Fruit fly (Drosophila melanogaster) whole organism, embryonic: ENCODE data around the gene lectin-37Da.
A peak's percentile ranks its signal among the peaks of the same experiment; 100 is the strongest.

Experiments
- Awh ChIP-seq: fragments of 200-800 bp; sonication (Bioruptor generic); IDR thresholded peaks from 2 replicates; pipeline ENCODE4, ENCODE4 v1.3.6; 2022; ENCODE audit warnings: missing biosample characterization, missing genetic modification characterization
- BEAF-32 ChIP-seq: fragments of 200-800 bp; sonication (Bioruptor generic); optimal IDR thresholded peaks from 3 replicates; lab custom pipeline; 2017; ENCODE audit warnings: missing biosample characterization, missing genetic modification characterization, mild to moderate bottlenecking, moderate library complexity, missing genetic modification reagents
- Bteb2 ChIP-seq: fragments of 200-800 bp; sonication (Bioruptor generic); optimal IDR thresholded peaks from 2 replicates; lab custom pipeline; 2016; ENCODE audit warnings: missing biosample characterization, missing genetic modification characterization
- CG10147 ChIP-seq: fragments of 200-800 bp; sonication (Bioruptor generic); optimal IDR thresholded peaks from 2 replicates; lab custom pipeline; 2019; ENCODE audit warnings: missing biosample characterization, mild to moderate bottlenecking, missing genetic modification characterization, moderate library complexity
- CG10209 ChIP-seq: fragments of 200-800 bp; sonication (Bioruptor generic); optimal IDR thresholded peaks from 3 replicates; lab custom pipeline; 2017; ENCODE audit warnings: missing biosample characterization, mild to moderate bottlenecking, missing genetic modification characterization, missing genetic modification reagents
- CG10366 ChIP-seq: fragments of 200-800 bp; sonication (Bioruptor generic); IDR thresholded peaks from 2 replicates; pipeline ENCODE4 v1.3.6; 2022; ENCODE audit warnings: missing biosample characterization, missing genetic modification characterization
- CG10462 ChIP-seq: fragments of 200-800 bp; sonication (Bioruptor generic); optimal IDR thresholded peaks from 2 replicates; lab custom pipeline; 2016; ENCODE audit warnings: missing biosample characterization, missing genetic modification characterization
- CG11560 ChIP-seq: fragments of 200-800 bp; sonication (Bioruptor generic); IDR thresholded peaks from 3 replicates; pipeline ENCODE4 v1.3.6; 2022; ENCODE audit warnings: missing biosample characterization, missing genetic modification characterization
- CG1529 ChIP-seq: fragments of 200-800 bp; sonication (Bioruptor generic); optimal IDR thresholded peaks from 3 replicates; lab custom pipeline; 2018; ENCODE audit warnings: missing biosample characterization, missing genetic modification characterization
- CG15479 ChIP-seq: fragments of 200-800 bp; sonication (Bioruptor generic); optimal IDR thresholded peaks from 3 replicates; lab custom pipeline; 2019; ENCODE audit warnings: missing biosample characterization, mild to moderate bottlenecking, missing genetic modification characterization, moderate library complexity
- CG17186 ChIP-seq: fragments of 200-800 bp; sonication (Bioruptor generic); optimal IDR thresholded peaks from 3 replicates; lab custom pipeline; 2017; ENCODE audit warnings: missing biosample characterization, missing genetic modification reagents, missing genetic modification characterization
- CG17385 ChIP-seq: fragments of 200-800 bp; sonication (Bioruptor generic); optimal IDR thresholded peaks from 3 replicates; lab custom pipeline; 2018; ENCODE audit warnings: missing biosample characterization, mild to moderate bottlenecking, missing genetic modification characterization
- CG18011 ChIP-seq: fragments of 200-800 bp; sonication (Bioruptor generic); optimal IDR thresholded peaks from 2 replicates; lab custom pipeline; 2017; ENCODE audit warnings: missing biosample characterization, missing genetic modification characterization, mild to moderate bottlenecking, moderate library complexity, missing genotype
- CG30403 ChIP-seq: fragments of 200-800 bp; sonication (Bioruptor generic); optimal IDR thresholded peaks from 3 replicates; lab custom pipeline; 2016; ENCODE audit warnings: missing biosample characterization, missing genetic modification characterization
- CG31365 ChIP-seq: fragments of 200-800 bp; sonication (Bioruptor generic); optimal IDR thresholded peaks from 2 replicates; lab custom pipeline; 2018; ENCODE audit warnings: missing biosample characterization, mild to moderate bottlenecking, missing genetic modification characterization
- CG34376 ChIP-seq: fragments of 200-800 bp; sonication (Bioruptor generic); optimal IDR thresholded peaks from 2 replicates; lab custom pipeline; 2018; ENCODE audit warnings: missing biosample characterization, mild to moderate bottlenecking, missing genetic modification characterization
- CG3847 ChIP-seq: fragments of 200-800 bp; sonication (Bioruptor generic); IDR thresholded peaks from 2 replicates; pipeline ENCODE4 v1.3.6; 2022; ENCODE audit warnings: missing biosample characterization, missing genetic modification characterization
- CG4820 ChIP-seq: fragments of 200-800 bp; sonication (Bioruptor generic); optimal IDR thresholded peaks from 3 replicates; lab custom pipeline; 2016; ENCODE audit warnings: missing biosample characterization, missing genetic modification characterization
- CG6854 ChIP-seq: fragments of 200-800 bp; sonication (Bioruptor generic); optimal IDR thresholded peaks from 3 replicates; lab custom pipeline; 2017; ENCODE audit warnings: missing biosample characterization, mild to moderate bottlenecking, missing genetic modification characterization
- CG7963 ChIP-seq: fragments of 200-800 bp; sonication (Bioruptor generic); IDR thresholded peaks from 3 replicates; pipeline ENCODE4 v1.3.6; 2022; ENCODE audit warnings: missing biosample characterization, missing genetic modification characterization; ENCODE audit not compliant: partially characterized antibody
- Camta ChIP-seq: fragments of 200-800 bp; sonication (Bioruptor generic); optimal IDR thresholded peaks from 2 replicates; lab custom pipeline; 2016; ENCODE audit warnings: missing biosample characterization, missing genetic modification characterization
- D ChIP-seq, 2 experiments: fragments of 200-800 bp in 1 of 2; fragments of >200 bp in 1 of 2; sonication (Bioruptor generic) in 1 of 2; optimal IDR thresholded peaks; 2 replicates in 1 of 2; 3 replicates in 1 of 2; lab custom pipeline; 2017; ENCODE audit warnings: mild to moderate bottlenecking in 1 of 2, missing biosample characterization in 1 of 2, missing genetic modification characterization in 1 of 2, missing genetic modification reagents in 1 of 2
- Dfd ChIP-seq, 2 experiments: fragments of >200 bp; optimal IDR thresholded peaks; 2 replicates each; lab custom pipeline; 2017; ENCODE audit warnings: missing biosample characterization in 2 of 2, missing genetic modification characterization in 2 of 2
- Doc2 ChIP-seq: fragments of 200-800 bp; sonication (Bioruptor generic); IDR thresholded peaks from 2 replicates; pipeline ENCODE4 v1.3.6; 2022; ENCODE audit warnings: missing biosample characterization, missing genetic modification characterization
- H2.0 ChIP-seq: fragments of 200-800 bp; sonication (Bioruptor generic); IDR thresholded peaks from 2 replicates; pipeline ENCODE4 v1.3.6; 2022; ENCODE audit warnings: missing biosample characterization, missing genetic modification characterization
- HHEX ChIP-seq: fragments of 200-800 bp; sonication (Bioruptor generic); optimal IDR thresholded peaks from 3 replicates; lab custom pipeline; 2017; ENCODE audit warnings: missing biosample characterization, mild to moderate bottlenecking, missing genetic modification characterization, missing genetic modification reagents
- HLHmδ ChIP-seq: fragments of 200-800 bp; sonication (Bioruptor generic); optimal IDR thresholded peaks from 2 replicates; lab custom pipeline; 2018; ENCODE audit warnings: missing biosample characterization, mild to moderate bottlenecking, missing genetic modification characterization, moderate library complexity
- MESR4 ChIP-seq: fragments of 200-800 bp; sonication (Bioruptor generic); optimal IDR thresholded peaks from 2 replicates; lab custom pipeline; 2018; ENCODE audit warnings: missing biosample characterization, mild to moderate bottlenecking, missing genetic modification characterization, moderate library complexity
- Max ChIP-seq: fragments of 200-800 bp; sonication (Bioruptor generic); optimal IDR thresholded peaks from 2 replicates; lab custom pipeline; 2016; ENCODE audit warnings: missing biosample characterization, mild to moderate bottlenecking, missing genetic modification characterization
- NC2β ChIP-seq: fragments of 200-800 bp; sonication (Bioruptor generic); optimal IDR thresholded peaks from 2 replicates; lab custom pipeline; 2016; ENCODE audit warnings: missing biosample characterization, missing genetic modification characterization
- Nf-YA ChIP-seq: fragments of 200-800 bp; sonication (Bioruptor generic); IDR thresholded peaks from 2 replicates; pipeline ENCODE4 v1.3.6; 2022; ENCODE audit warnings: missing biosample characterization, missing genetic modification characterization
- Optix ChIP-seq: fragments of 200-800 bp; sonication (Bioruptor generic); IDR thresholded peaks from 3 replicates; pipeline ENCODE4 v1.3.6; 2022; ENCODE audit warnings: missing biosample characterization, missing genetic modification characterization
- Scr ChIP-seq: fragments of 200-800 bp; sonication (Bioruptor generic); IDR thresholded peaks from 2 replicates; pipeline ENCODE4 v1.3.6; 2022; ENCODE audit warnings: missing biosample characterization, missing genetic modification characterization; ENCODE audit not compliant: partially characterized antibody
- Sin3A ChIP-seq: fragments of >200 bp; optimal IDR thresholded peaks from 2 replicates; lab custom pipeline; 2018
- Stat92E ChIP-seq, 3 experiments: fragments of >200 bp in 2 of 3; fragments of 200-800 bp in 1 of 3; sonication (Bioruptor generic) in 1 of 3; optimal IDR thresholded peaks; 2 replicates each; lab custom pipeline; 2017 to 2019; ENCODE audit warnings: missing biosample characterization in 3 of 3, missing genetic modification characterization in 3 of 3, mild to moderate bottlenecking in 1 of 3, moderate library complexity in 1 of 3
- TFAM ChIP-seq: fragments of 200-800 bp; sonication (Bioruptor generic); optimal IDR thresholded peaks from 2 replicates; lab custom pipeline; 2017; ENCODE audit warnings: missing biosample characterization, missing genetic modification characterization, inconsistent platforms
- amos ChIP-seq: fragments of 200-800 bp; sonication (Bioruptor generic); IDR thresholded peaks from 2 replicates; pipeline ENCODE4 v1.3.6; 2022; ENCODE audit warnings: missing biosample characterization, missing genetic modification characterization; ENCODE audit not compliant: partially characterized antibody
- ato ChIP-seq: fragments of 200-800 bp; sonication (Bioruptor generic); IDR thresholded peaks from 2 replicates; pipeline ENCODE4 v1.3.6; 2022; ENCODE audit warnings: missing biosample characterization, missing genetic modification characterization; ENCODE audit not compliant: partially characterized antibody
- ewg ChIP-seq: fragments of 200-800 bp; sonication (Bioruptor generic); optimal IDR thresholded peaks from 3 replicates; lab custom pipeline; 2017; ENCODE audit warnings: mild to moderate bottlenecking, missing biosample characterization, missing genetic modification reagents, missing genetic modification characterization
- fu2 ChIP-seq: fragments of 200-800 bp; sonication (Bioruptor generic); optimal IDR thresholded peaks from 2 replicates; lab custom pipeline; 2016; ENCODE audit warnings: missing biosample characterization, missing genetic modification characterization
- gro ChIP-seq: fragments of 200-800 bp; sonication (Bioruptor generic); optimal IDR thresholded peaks from 2 replicates; lab custom pipeline; 2016; ENCODE audit warnings: missing biosample characterization, missing genetic modification characterization
- h ChIP-seq: fragments of >200 bp; optimal IDR thresholded peaks from 2 replicates; lab custom pipeline; 2017
- jing ChIP-seq: fragments of 200-800 bp; sonication (Bioruptor generic); optimal IDR thresholded peaks from 2 replicates; lab custom pipeline; 2018; ENCODE audit warnings: missing biosample characterization, mild to moderate bottlenecking, missing genetic modification characterization
- lilli ChIP-seq: fragments of 200-800 bp; sonication (Bioruptor generic); optimal IDR thresholded peaks from 3 replicates; lab custom pipeline; 2016; ENCODE audit warnings: missing biosample characterization, missing genetic modification characterization
- sc ChIP-seq, 3 experiments: fragments of >200 bp in 2 of 3; fragments of 200-800 bp in 1 of 3; sonication (Bioruptor generic) in 1 of 3; optimal IDR thresholded peaks; 2 replicates in 2 of 3; 3 replicates in 1 of 3; lab custom pipeline; 2017; ENCODE audit warnings: mild to moderate bottlenecking in 1 of 3, missing biosample characterization in 1 of 3, missing genetic modification characterization in 1 of 3, missing genetic modification reagents in 1 of 3
- sna ChIP-seq: fragments of 200-800 bp; sonication (Bioruptor generic); IDR thresholded peaks from 2 replicates; pipeline ENCODE4 v1.3.6; 2022; ENCODE audit warnings: missing biosample characterization, missing genetic modification characterization; ENCODE audit not compliant: partially characterized antibody
- sob ChIP-seq: fragments of 200-800 bp; sonication (Bioruptor generic); IDR thresholded peaks from 2 replicates; pipeline ENCODE4 v1.3.6; 2022; ENCODE audit warnings: missing biosample characterization, missing genetic modification characterization
- vnd ChIP-seq: fragments of 200-800 bp; sonication (Bioruptor generic); IDR thresholded peaks from 3 replicates; pipeline ENCODE4 v1.3.6; 2022; ENCODE audit warnings: missing biosample characterization, missing genetic modification characterization; ENCODE audit not compliant: partially characterized antibody
- vvl ChIP-seq: fragments of 200-800 bp; sonication (Bioruptor generic); IDR thresholded peaks from 2 replicates; pipeline ENCODE4 v1.3.6; 2022; ENCODE audit warnings: missing biosample characterization, missing genetic modification characterization

Gene lectin-37Da

DNA sequence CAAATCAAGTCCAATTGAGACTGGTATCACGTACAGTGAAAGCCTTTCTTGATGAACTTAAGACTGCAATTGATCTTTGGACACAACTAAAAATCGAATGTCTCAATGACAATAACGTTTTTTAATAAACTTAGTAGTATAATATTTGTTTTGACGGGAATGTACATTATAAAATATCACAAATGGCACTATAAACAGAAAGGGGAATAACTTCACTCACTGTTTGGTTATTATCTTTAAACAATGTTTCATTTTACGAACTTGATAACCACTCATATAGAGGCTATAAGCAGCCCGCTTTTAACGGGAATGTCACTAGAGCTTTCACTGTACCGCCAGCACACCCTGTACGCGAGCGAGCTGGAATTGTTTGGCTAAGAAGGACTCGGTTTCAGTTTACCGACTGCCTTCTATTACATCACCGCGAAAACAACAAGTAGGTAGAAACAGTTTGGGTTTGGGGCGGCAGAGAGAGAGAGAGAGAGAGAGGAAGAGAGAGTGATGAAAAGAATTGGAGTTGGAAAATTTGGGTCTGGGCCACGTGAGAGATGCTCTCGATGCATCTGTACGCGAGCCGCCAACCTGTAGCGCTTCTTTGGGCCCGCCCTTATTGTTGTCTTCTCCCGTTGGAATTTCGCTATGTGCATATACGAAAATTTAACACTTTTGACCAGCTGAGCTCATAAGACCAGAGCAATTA lies 20.4 kb upstream of the lectin-37Da start (continued):
- TF ChIP-seq h, result no peak
- no peak for TF ChIP-seq NC2β (GFP tag; lab: Kevin White, UChicago)
- no peak for TF ChIP-seq sna (GFP tag; lab: Robert Waterston, UW)
- no peak for TF ChIP-seq CG3847
- TF ChIP-seq CG10209 (GFP tag; lab: Kevin White, UChicago), result no peak
- no peak for TF ChIP-seq CG17385
- no peak for TF ChIP-seq HLHmδ (GFP tag; lab: Kevin White, UChicago)
- TF ChIP-seq Awh, result no peak
- TF ChIP-seq CG4820 (GFP tag; lab: Kevin White, UChicago), result no peak
- no peak for TF ChIP-seq ewg (GFP tag; lab: Kevin White, UChicago)
- no peak for TF ChIP-seq CG7963 (GFP tag; lab: Robert Waterston, UW)
- no peak for TF ChIP-seq sc (optimal IDR thresholded peaks at IDR 0.05; lab: Kevin White, UChicago)
- TF ChIP-seq sc (GFP tag; optimal IDR thresholded peaks at IDR 0.05; lab: Kevin White, UChicago), result no peak
- TF ChIP-seq Scr (GFP tag; lab: Robert Waterston, UW), result no peak
- no peak for TF ChIP-seq CG10462 (GFP tag; lab: Kevin White, UChicago)
- TF ChIP-seq CG6854 (GFP tag; lab: Kevin White, UChicago), result no peak
- no peak for TF ChIP-seq H2.0
- TF ChIP-seq Optix, result no peak
- TF ChIP-seq D (optimal IDR thresholded peaks at IDR 0.05; lab: Kevin White, UChicago), result no peak
- TF ChIP-seq D (GFP tag; optimal IDR thresholded peaks at IDR 0.05; lab: Kevin White, UChicago), result no peak
- peak; percentile 37 for TF ChIP-seq CG30403 (GFP tag; lab: Kevin White, UChicago)
- TF ChIP-seq Doc2 (GFP tag; lab: Robert Waterston, UW), result no peak
- no peak for TF ChIP-seq Bteb2
- TF ChIP-seq vnd (GFP tag; lab: Robert Waterston, UW), result no peak
- no peak for TF ChIP-seq TFAM
- TF ChIP-seq Max (GFP tag; lab: Kevin White, UChicago), result no peak
- no peak for TF ChIP-seq CG15479
- TF ChIP-seq CG11560 (tag; lab: Robert Waterston, UW), result no peak
- no peak for TF ChIP-seq Camta (GFP tag; lab: Kevin White, UChicago)
- TF ChIP-seq CG10366 (GFP tag; lab: Robert Waterston, UW), result no peak
- TF ChIP-seq vvl, result 0 out of 2 replicates have a peak, but pooled peaks have one; percentile 15
- no peak for TF ChIP-seq Dfd (GFP tag; optimal IDR thresholded peaks at IDR 0.05; lab: Kevin White, UChicago)
- no peak for TF ChIP-seq Stat92E (GFP tag; optimal IDR thresholded peaks at IDR 0.05; lab: Kevin White, UChicago)
- no peak for TF ChIP-seq Sin3A (lab: Kevin White, UChicago)
- no peak for TF ChIP-seq ato (GFP tag; lab: Robert Waterston, UW)
- no peak for TF ChIP-seq CG1529 (GFP tag; lab: Kevin White, UChicago)
- TF ChIP-seq sob, result no peak
- TF ChIP-seq HHEX (GFP tag; lab: Kevin White, UChicago), result no peak
- TF ChIP-seq lilli, result peak; percentile 39
- TF ChIP-seq CG17186, result no peak
- TF ChIP-seq BEAF-32 (GFP tag; lab: Kevin White, UChicago), result no peak
- no peak for TF ChIP-seq CG10147 (GFP tag; lab: Kevin White, UChicago)
- TF ChIP-seq CG31365 (tag; lab: Kevin White, UChicago), result no peak
- TF ChIP-seq amos (GFP tag; lab: Robert Waterston, UW), result no peak
- TF ChIP-seq gro (GFP tag; lab: Kevin White, UChicago), result no peak
- TF ChIP-seq Nf-YA, result no peak
- no peak for TF ChIP-seq CG18011 (GFP tag; lab: Kevin White, UChicago)
- no peak for TF ChIP-seq MESR4 (GFP tag; lab: Kevin White, UChicago)
- no peak for TF ChIP-seq CG34376
- TF ChIP-seq jing, result peak; percentile 6
- peak; percentile 16 for TF ChIP-seq fu2 (GFP tag; lab: Kevin White, UChicago)
